Worm (Caenorhabditis elegans): ENCODE measurements around the gene Y62H9A.12.

DNA sequence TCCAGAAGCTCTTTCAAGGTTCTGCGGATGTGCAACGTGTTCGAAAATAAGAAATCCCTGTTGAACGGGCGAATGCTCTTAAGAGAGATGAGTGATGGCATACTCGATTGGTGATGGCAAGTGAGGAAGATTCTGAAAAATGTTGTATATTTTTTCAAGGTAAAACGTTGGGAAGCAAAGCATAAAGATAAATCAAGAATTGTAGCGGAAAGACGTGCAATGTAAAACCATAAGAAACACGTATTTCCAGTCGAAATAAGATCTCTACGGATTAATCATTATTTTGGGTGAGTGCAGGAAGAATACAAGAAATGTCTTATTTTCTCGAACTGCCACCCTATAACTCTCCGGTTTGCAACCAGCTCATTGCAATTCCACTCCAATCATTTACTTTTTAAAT lies 44.7 kb upstream of the Y62H9A.12 start, which contains the start of gene dot-1.2:
- no peak for TF ChIP-seq ama-1 (optimal IDR thresholded peaks at IDR 0.05)
- no peak for TF ChIP-seq dpl-1 (GFP tag; optimal IDR thresholded peaks at IDR 0.05)
- no peak for TF ChIP-seq ceh-82 (tag; optimal IDR thresholded peaks at IDR 0.05)
- TF ChIP-seq snpc-4 (tag; optimal IDR thresholded peaks at IDR 0.05), result no peak
- no peak for TF ChIP-seq lsy-2 (tag; optimal IDR thresholded peaks at IDR 0.05)
- no peak for TF ChIP-seq pha-4 (GFP tag; IDR thresholded peaks at IDR 0.05)
- TF ChIP-seq pha-4 (tag; optimal IDR thresholded peaks at IDR 0.05), result no peak
- no peak for TF ChIP-seq ztf-11 (tag; optimal IDR thresholded peaks at IDR 0.05)
- no peak for TF ChIP-seq nhr-10 (tag; optimal IDR thresholded peaks at IDR 0.05)
- TF ChIP-seq R02D3.7 (tag; optimal IDR thresholded peaks at IDR 0.05), result no peak
- TF ChIP-seq nhr-28 (tag; optimal IDR thresholded peaks at IDR 0.05), result no peak
- no peak for TF ChIP-seq egl-27 (tag; optimal IDR thresholded peaks at IDR 0.05)
- no peak for TF ChIP-seq mdl-1 (tag; optimal IDR thresholded peaks at IDR 0.05)
- TF ChIP-seq lin-13 (GFP tag; optimal IDR thresholded peaks at IDR 0.05), result no peak
- TF ChIP-seq lin-39 (tag; optimal IDR thresholded peaks at IDR 0.05), result no peak
